Fruit fly (Drosophila melanogaster) whole organism, embryonic: ENCODE data around the gene CG13457.

Experiments used
- Aef1 ChIP-seq: fragments of 200-800 bp; sonication (Bioruptor generic); IDR thresholded peaks from 3 replicates; pipeline ENCODE4 v1.3.6; 2022; ENCODE audit warnings: missing biosample characterization, missing genetic modification characterization
- CG10565 ChIP-seq: fragments of 200-800 bp; sonication (Bioruptor generic); optimal IDR thresholded peaks from 3 replicates; lab custom pipeline; 2016; ENCODE audit warnings: missing biosample characterization, mild to moderate bottlenecking, missing genetic modification characterization
- CG11093 ChIP-seq: fragments of 200-800 bp; sonication (Bioruptor generic); IDR thresholded peaks from 3 replicates; pipeline ENCODE4 v1.3.6; 2022; ENCODE audit warnings: missing biosample characterization, missing genetic modification characterization
- CG12942 ChIP-seq: fragments of 200-800 bp; sonication (Bioruptor generic); optimal IDR thresholded peaks from 3 replicates; lab custom pipeline; 2016; ENCODE audit warnings: missing biosample characterization, missing genetic modification characterization
- CG15269 ChIP-seq: fragments of 200-800 bp; sonication (Bioruptor generic); optimal IDR thresholded peaks from 2 replicates; lab custom pipeline; 2018; ENCODE audit warnings: missing biosample characterization, mild to moderate bottlenecking, missing genetic modification characterization, moderate library complexity
- CG15479 ChIP-seq: fragments of 200-800 bp; sonication (Bioruptor generic); optimal IDR thresholded peaks from 3 replicates; lab custom pipeline; 2019; ENCODE audit warnings: missing biosample characterization, mild to moderate bottlenecking, missing genetic modification characterization, moderate library complexity
- CG1832 ChIP-seq: fragments of 200-800 bp; sonication (Bioruptor generic); optimal IDR thresholded peaks from 2 replicates; lab custom pipeline; 2017; ENCODE audit warnings: missing biosample characterization, mild to moderate bottlenecking, missing genetic modification characterization, inconsistent platforms
- CG2120 ChIP-seq: fragments of 200-800 bp; sonication (Bioruptor generic); optimal IDR thresholded peaks from 3 replicates; lab custom pipeline; 2016; ENCODE audit warnings: missing biosample characterization, missing genetic modification characterization
- CG2129 ChIP-seq: fragments of 200-800 bp; sonication (Bioruptor generic); IDR thresholded peaks from 2 replicates; pipeline ENCODE4 v1.3.6; 2022; ENCODE audit warnings: missing biosample characterization, missing genetic modification characterization; ENCODE audit not compliant: partially characterized antibody
- CG2712 ChIP-seq: fragments of 200-800 bp; optimal IDR thresholded peaks from 3 replicates; lab custom pipeline; 2019; ENCODE audit warnings: missing biosample characterization, mild to moderate bottlenecking, missing genetic modification characterization, moderate library complexity
- CG2889 ChIP-seq: fragments of 200-800 bp; sonication (Bioruptor generic); IDR thresholded peaks from 3 replicates; pipeline ENCODE4 v1.3.6; 2022; ENCODE audit warnings: missing biosample characterization, missing genetic modification characterization
- CG30020 ChIP-seq: fragments of 200-800 bp; optimal IDR thresholded peaks from 2 replicates; lab custom pipeline; 2019; ENCODE audit warnings: missing biosample characterization, mild to moderate bottlenecking, missing genetic modification characterization, moderate library complexity
- CG30403 ChIP-seq: fragments of 200-800 bp; sonication (Bioruptor generic); optimal IDR thresholded peaks from 3 replicates; lab custom pipeline; 2016; ENCODE audit warnings: missing biosample characterization, missing genetic modification characterization
- CG31441 ChIP-seq: fragments of 200-800 bp; sonication (Bioruptor generic); IDR thresholded peaks from 2 replicates; pipeline ENCODE4 v1.3.6; 2022; ENCODE audit warnings: missing biosample characterization, missing genetic modification characterization
- CG4328 ChIP-seq: fragments of 200-800 bp; sonication (Bioruptor generic); optimal IDR thresholded peaks from 3 replicates; lab custom pipeline; 2017; ENCODE audit warnings: missing biosample characterization, missing genetic modification reagents, missing genetic modification characterization
- CG4360 ChIP-seq: fragments of 200-800 bp; sonication (Bioruptor generic); IDR thresholded peaks from 2 replicates; pipeline ENCODE4 v1.3.6; 2022; ENCODE audit warnings: missing biosample characterization, missing genetic modification characterization
- CG4730 ChIP-seq: fragments of 200-800 bp; sonication (Bioruptor generic); IDR thresholded peaks from 2 replicates; pipeline ENCODE4 v1.3.6; 2022; ENCODE audit warnings: missing biosample characterization, missing genetic modification characterization
- CG7357 ChIP-seq: fragments of 200-800 bp; sonication (Bioruptor generic); IDR thresholded peaks from 3 replicates; pipeline ENCODE4 v1.3.6; 2022; ENCODE audit warnings: missing biosample characterization, missing genetic modification characterization
- CG7839 ChIP-seq: fragments of 200-800 bp; sonication (Bioruptor generic); optimal IDR thresholded peaks from 3 replicates; lab custom pipeline; 2018; ENCODE audit warnings: missing biosample characterization, mild to moderate bottlenecking, missing genetic modification characterization, moderate library complexity
- CG8765 ChIP-seq: fragments of 200-800 bp; sonication (Bioruptor generic); IDR thresholded peaks from 2 replicates; pipeline ENCODE4 v1.3.6; 2022; ENCODE audit warnings: missing biosample characterization, missing genetic modification characterization
- CG9727 ChIP-seq: fragments of 200-800 bp; sonication (Bioruptor generic); optimal IDR thresholded peaks from 3 replicates; lab custom pipeline; 2017; ENCODE audit warnings: missing biosample characterization, mild to moderate bottlenecking, missing genetic modification characterization
- Ets65A ChIP-seq: fragments of 200-800 bp; sonication (Bioruptor generic); peaks from one replicate; lab custom pipeline; 2016; ENCODE audit warnings: missing biosample characterization, missing genetic modification characterization
- Hey ChIP-seq: fragments of 200-800 bp; sonication (Bioruptor generic); optimal IDR thresholded peaks from 3 replicates; lab custom pipeline; 2018; ENCODE audit warnings: missing biosample characterization, mild to moderate bottlenecking, missing genetic modification characterization
- Nf-YC ChIP-seq: fragments of 200-800 bp; optimal IDR thresholded peaks from 3 replicates; lab custom pipeline; 2019; ENCODE audit warnings: missing biosample characterization, mild to moderate bottlenecking, missing genetic modification characterization, moderate library complexity
- Sry-δ ChIP-seq: fragments of 200-800 bp; sonication (Bioruptor generic); optimal IDR thresholded peaks from 2 replicates; lab custom pipeline; 2016; ENCODE audit warnings: missing biosample characterization, missing genetic modification characterization
- abd-A ChIP-seq: fragments of 200-800 bp; sonication (Bioruptor generic); optimal IDR thresholded peaks from 3 replicates; lab custom pipeline; 2019; ENCODE audit warnings: missing biosample characterization, mild to moderate bottlenecking, missing genetic modification characterization, moderate library complexity
- az2 ChIP-seq: fragments of 200-800 bp; sonication (Bioruptor generic); optimal IDR thresholded peaks from 3 replicates; lab custom pipeline; 2016; ENCODE audit warnings: missing biosample characterization, missing genetic modification characterization
- bigmax ChIP-seq: fragments of 200-800 bp; sonication (Bioruptor generic); optimal IDR thresholded peaks from 2 replicates; lab custom pipeline; 2018; ENCODE audit warnings: missing biosample characterization, mild to moderate bottlenecking, missing genetic modification characterization
- bowl ChIP-seq: fragments of 200-800 bp; sonication (Bioruptor generic); IDR thresholded peaks from 2 replicates; pipeline ENCODE4 v1.3.6; 2022; ENCODE audit warnings: missing biosample characterization, missing genetic modification characterization
- cato ChIP-seq: fragments of 200-800 bp; sonication (Bioruptor generic); optimal IDR thresholded peaks from 2 replicates; lab custom pipeline; 2016; ENCODE audit warnings: missing biosample characterization, missing genetic modification characterization, borderline replicate concordance
- chn ChIP-seq: fragments of 200-800 bp; sonication (Bioruptor generic); optimal IDR thresholded peaks from 2 replicates; lab custom pipeline; 2016; ENCODE audit warnings: missing biosample characterization, missing genetic modification characterization
- da ChIP-seq: fragments of 200-800 bp; sonication (Bioruptor generic); optimal IDR thresholded peaks from 2 replicates; lab custom pipeline; 2016; ENCODE audit warnings: missing biosample characterization, missing genetic modification characterization
- dmrt11E ChIP-seq: fragments of 200-800 bp; sonication (Bioruptor generic); optimal IDR thresholded peaks from 3 replicates; lab custom pipeline; 2018; ENCODE audit warnings: missing biosample characterization, mild to moderate bottlenecking, missing genetic modification characterization, moderate library complexity
- ewg ChIP-seq: fragments of 200-800 bp; sonication (Bioruptor generic); optimal IDR thresholded peaks from 3 replicates; lab custom pipeline; 2017; ENCODE audit warnings: mild to moderate bottlenecking, missing biosample characterization, missing genetic modification reagents, missing genetic modification characterization
- gfzf ChIP-seq: fragments of 200-800 bp; sonication (Bioruptor generic); optimal IDR thresholded peaks from 2 replicates; lab custom pipeline; 2016; ENCODE audit warnings: missing biosample characterization, mild to moderate bottlenecking, missing genetic modification characterization, moderate library complexity
- grau ChIP-seq: fragments of 200-800 bp; optimal IDR thresholded peaks from 3 replicates; lab custom pipeline; 2019; ENCODE audit warnings: missing biosample characterization, mild to moderate bottlenecking, missing genetic modification characterization, moderate library complexity
- gro ChIP-seq: fragments of 200-800 bp; sonication (Bioruptor generic); optimal IDR thresholded peaks from 2 replicates; lab custom pipeline; 2016; ENCODE audit warnings: missing biosample characterization, missing genetic modification characterization
- gt ChIP-seq: fragments of 200-800 bp; sonication (Bioruptor generic); IDR thresholded peaks from 2 replicates; pipeline ENCODE4 v1.3.6; 2022; ENCODE audit warnings: missing biosample characterization, missing genetic modification characterization
- kay ChIP-seq: fragments of 200-800 bp; sonication (Bioruptor generic); optimal IDR thresholded peaks from 2 replicates; lab custom pipeline; 2016; ENCODE audit warnings: missing biosample characterization, missing genetic modification characterization
- mld ChIP-seq: fragments of 200-800 bp; sonication (Bioruptor generic); IDR thresholded peaks from 3 replicates; pipeline ENCODE4 v1.3.6; 2022; ENCODE audit warnings: missing biosample characterization, missing genetic modification characterization; ENCODE audit not compliant: partially characterized antibody
- odd ChIP-seq: fragments of 200-800 bp; sonication (Bioruptor generic); optimal IDR thresholded peaks from 2 replicates; lab custom pipeline; 2017; ENCODE audit warnings: missing biosample characterization, mild to moderate bottlenecking, missing genetic modification characterization
- pita ChIP-seq: fragments of 200-800 bp; sonication (Bioruptor generic); optimal IDR thresholded peaks from 2 replicates; lab custom pipeline; 2017; ENCODE audit warnings: missing biosample characterization, mild to moderate bottlenecking, missing genetic modification characterization
- prd ChIP-seq, 3 experiments: fragments of >200 bp in 2 of 3; fragments of 200-800 bp in 1 of 3; sonication (Bioruptor generic) in 1 of 3; optimal IDR thresholded peaks in 2 of 3; IDR thresholded peaks in 1 of 3; 2 replicates in 2 of 3; 3 replicates in 1 of 3; pipeline versions ENCODE4 v1.3.6 to Lab custom; 2017 to 2022; ENCODE audit warnings: missing biosample characterization in 1 of 3, missing genetic modification characterization in 1 of 3
- pum ChIP-seq: fragments of 200-800 bp; sonication (Bioruptor generic); optimal IDR thresholded peaks from 2 replicates; lab custom pipeline; 2016; ENCODE audit warnings: missing biosample characterization, missing genetic modification characterization
- rib ChIP-seq: fragments of 200-800 bp; sonication (Bioruptor generic); IDR thresholded peaks from 2 replicates; pipeline ENCODE4 v1.3.6; 2022; ENCODE audit warnings: missing biosample characterization, missing genetic modification characterization
- stc ChIP-seq: fragments of 200-800 bp; sonication (Bioruptor generic); IDR thresholded peaks from 2 replicates; pipeline ENCODE4 v1.3.6; 2022; ENCODE audit warnings: missing biosample characterization, missing genetic modification characterization
- unpg ChIP-seq: fragments of 200-800 bp; sonication (Bioruptor generic); optimal IDR thresholded peaks from 3 replicates; lab custom pipeline; 2018; ENCODE audit warnings: missing biosample characterization, mild to moderate bottlenecking, missing genetic modification characterization, moderate library complexity
- wdn ChIP-seq: fragments of 200-800 bp; sonication (Bioruptor generic); IDR thresholded peaks from 2 replicates; pipeline ENCODE4 v1.3.6; 2022; ENCODE audit warnings: missing biosample characterization, missing genetic modification characterization
- zfh1 ChIP-seq: fragments of 200-800 bp; sonication (Bioruptor generic); IDR thresholded peaks from 3 replicates; pipeline ENCODE4 v1.3.6; 2022; ENCODE audit warnings: missing biosample characterization, missing genetic modification characterization

CG13457 gene

dm6 chr3L:15141118-15142003, 10.2 kb upstream of the CG13457 start (continued):
- TF ChIP-seq cato = no peak
- no peak for TF ChIP-seq CG7357 (GFP tag; lab: Robert Waterston, UW)
- 0 out of 2 replicates have a peak, but pooled peaks have one; percentile 22 for TF ChIP-seq CG31441
- no peak for TF ChIP-seq gro
- no peak for TF ChIP-seq gt (GFP tag; lab: Robert Waterston, UW)
- TF ChIP-seq pita = no peak
- TF ChIP-seq CG8765 (GFP tag; lab: Robert Waterston, UW) = 0 out of 2 replicates have a peak, but pooled peaks have one; percentile 13
- TF ChIP-seq abd-A = peak; percentile 25
- TF ChIP-seq CG15479 (GFP tag; lab: Kevin White, UChicago) = peak; percentile 92
- TF ChIP-seq CG7839 (tag; lab: Kevin White, UChicago) = peak; percentile 14
- TF ChIP-seq bigmax (GFP tag; lab: Kevin White, UChicago) = no peak
- TF ChIP-seq wdn = no peak
- peak; percentile 31 for TF ChIP-seq CG9727 (GFP tag; lab: Kevin White, UChicago)
- TF ChIP-seq CG4328 = no peak
- TF ChIP-seq Hey = no peak
- TF ChIP-seq CG10565 (GFP tag; lab: Kevin White, UChicago) = no peak
- no peak for TF ChIP-seq CG4730 (GFP tag; lab: Robert Waterston, UW)
- peak; percentile 20 for TF ChIP-seq Nf-YC (tag; lab: Kevin White, UChicago)
- TF ChIP-seq da = no peak
- peak; percentile 26 for TF ChIP-seq CG2120 (GFP tag; lab: Kevin White, UChicago)
- peak; percentile 79 for TF ChIP-seq ewg (GFP tag; lab: Kevin White, UChicago)
- no peak for TF ChIP-seq mld (GFP tag; lab: Robert Waterston, UW)
- no peak for TF ChIP-seq odd (GFP tag; lab: Kevin White, UChicago)
- TF ChIP-seq zfh1 (GFP tag; lab: Robert Waterston, UW) = peak; percentile 65; the same call in 2 of the 3 replicates
- TF ChIP-seq CG2889 (GFP tag; lab: Robert Waterston, UW) = no peak
- TF ChIP-seq chn (GFP tag; lab: Kevin White, UChicago) = peak; percentile 8
- TF ChIP-seq rib (GFP tag; lab: Robert Waterston, UW) = peak; percentile 39; the same call in 1 of the 2 replicates
- peak; percentile 56 for TF ChIP-seq CG2712 (tag; lab: Kevin White, UChicago)
- no peak for TF ChIP-seq Sry-δ (GFP tag; lab: Kevin White, UChicago)
- TF ChIP-seq bowl (GFP tag; lab: Robert Waterston, UW) = no peak
- TF ChIP-seq CG15269 (tag; lab: Kevin White, UChicago) = no peak
- no peak for TF ChIP-seq CG30020 (tag; lab: Kevin White, UChicago)
- TF ChIP-seq kay = peak; percentile 30
- no peak for TF ChIP-seq Ets65A (GFP tag; lab: Kevin White, UChicago)
- peak; percentile 60; the same call in 1 of the 2 replicates for TF ChIP-seq CG4360 (GFP tag; lab: Robert Waterston, UW)
- no peak for TF ChIP-seq CG12942 (GFP tag; lab: Kevin White, UChicago)
- TF ChIP-seq pum (GFP tag; lab: Kevin White, UChicago) = no peak
- TF ChIP-seq grau (tag; lab: Kevin White, UChicago) = peak; percentile 38
- peak; percentile 16 for TF ChIP-seq unpg (GFP tag; lab: Kevin White, UChicago)
- no peak for TF ChIP-seq stc (GFP tag; lab: Robert Waterston, UW)
- peak; percentile 59 for TF ChIP-seq CG30403 (GFP tag; lab: Kevin White, UChicago)
- TF ChIP-seq gfzf = peak; percentile 3
- TF ChIP-seq Aef1 (GFP tag; lab: Robert Waterston, UW) = peak; percentile 49; the same call in 2 of the 3 replicates
- TF ChIP-seq CG11093 (GFP tag; lab: Robert Waterston, UW) = no peak
- TF ChIP-seq CG2129 (GFP tag; lab: Robert Waterston, UW) = no peak
- TF ChIP-seq CG1832 (GFP tag; lab: Kevin White, UChicago) = peak; percentile 83
- TF ChIP-seq prd (optimal IDR thresholded peaks at IDR 0.05; lab: Kevin White, UChicago) = no peak
- peak; percentile 45; the same call in 2 of the 3 replicates for TF ChIP-seq prd (GFP tag; IDR thresholded peaks at IDR 0.05; lab: Robert Waterston, UW)
- no peak for TF ChIP-seq dmrt11E (tag; lab: Kevin White, UChicago)
- no peak for TF ChIP-seq az2
